Fruit fly (Drosophila melanogaster): ENCODE measurements around the gene CG34183.

DNA sequence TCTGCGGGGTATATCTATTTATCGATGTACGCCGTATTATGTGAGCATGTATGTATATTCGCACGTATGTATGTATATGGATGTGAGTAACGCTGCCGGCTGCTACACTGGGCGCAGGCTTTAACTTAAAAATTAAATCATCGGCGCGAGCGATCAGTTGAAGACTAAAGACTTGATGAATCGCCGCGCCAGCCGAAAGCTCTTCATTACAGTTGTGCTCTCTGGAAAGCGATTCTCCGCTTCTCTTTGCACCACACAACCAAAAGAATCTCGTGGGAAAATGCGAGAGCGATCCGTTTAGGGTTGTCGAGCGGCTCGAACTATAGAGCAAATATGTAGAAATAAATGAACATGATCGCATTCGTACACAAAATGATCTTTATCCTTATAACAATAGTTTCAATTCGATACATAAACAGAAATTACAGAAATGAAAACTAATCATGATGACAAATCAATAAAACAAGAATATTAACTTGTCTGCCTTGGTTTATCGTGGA, 17.9 kb upstream of the CG34183 start, which contains the start of gene CG13124:
- TF ChIP-seq Myc (optimal IDR thresholded peaks at IDR 0.05) (no peak), usp (GFP tag; optimal IDR thresholded peaks at IDR 0.05) (no peak), sage (GFP tag; optimal IDR thresholded peaks at IDR 0.05) (no peak), Abd-B (GFP tag; optimal IDR thresholded peaks at IDR 0.05) (no peak), h (GFP tag; optimal IDR thresholded peaks at IDR 0.05) (peak; percentile 27), GATAd (GFP tag; optimal IDR thresholded peaks at IDR 0.05) (no peak), brk (GFP tag; optimal IDR thresholded peaks at IDR 0.05) (no peak)

All from whole organism, wandering third instar larva.